Fruit fly (Drosophila melanogaster) whole organism, embryonic: ENCODE results near the gene P5CDh2.

ENCODE experiments used
- Ada2b ChIP-seq: fragments of 200-800 bp; sonication (Bioruptor generic); IDR thresholded peaks from 2 replicates; pipeline ENCODE4 v1.3.6; 2022; ENCODE audit warnings: missing biosample characterization, missing genetic modification characterization
- CG10267 ChIP-seq: fragments of 200-800 bp; sonication (Bioruptor generic); optimal IDR thresholded peaks from 2 replicates; lab custom pipeline; 2018; ENCODE audit warnings: missing biosample characterization, mild to moderate bottlenecking, missing genetic modification characterization, moderate library complexity
- CG10431 ChIP-seq: fragments of 200-800 bp; sonication (Bioruptor generic); optimal IDR thresholded peaks from 3 replicates; lab custom pipeline; 2018; ENCODE audit warnings: missing biosample characterization, mild to moderate bottlenecking, missing genetic modification characterization
- CG10979 ChIP-seq: fragments of 200-800 bp; sonication (Bioruptor generic); optimal IDR thresholded peaks from 2 replicates; lab custom pipeline; 2018; ENCODE audit warnings: missing biosample characterization, mild to moderate bottlenecking, missing genetic modification characterization, moderate library complexity
- CG11723 ChIP-seq: fragments of 200-800 bp; sonication (Bioruptor generic); optimal IDR thresholded peaks from 2 replicates; lab custom pipeline; 2017; ENCODE audit warnings: missing biosample characterization, mild to moderate bottlenecking, missing genetic modification characterization
- CG14860 ChIP-seq: fragments of 200-800 bp; sonication (Bioruptor generic); IDR thresholded peaks from 3 replicates; pipeline ENCODE4 v1.3.6; 2022; ENCODE audit warnings: missing biosample characterization, missing genetic modification characterization; ENCODE audit not compliant: partially characterized antibody
- CG1529 ChIP-seq: fragments of 200-800 bp; sonication (Bioruptor generic); optimal IDR thresholded peaks from 3 replicates; lab custom pipeline; 2018; ENCODE audit warnings: missing biosample characterization, missing genetic modification characterization
- CG1792 ChIP-seq: fragments of 200-800 bp; sonication (Bioruptor generic); optimal IDR thresholded peaks from 2 replicates; lab custom pipeline; 2016; ENCODE audit warnings: missing biosample characterization, missing genetic modification characterization
- CG1832 ChIP-seq: fragments of 200-800 bp; sonication (Bioruptor generic); optimal IDR thresholded peaks from 2 replicates; lab custom pipeline; 2017; ENCODE audit warnings: missing biosample characterization, mild to moderate bottlenecking, missing genetic modification characterization, inconsistent platforms
- CG2678 ChIP-seq: fragments of 200-800 bp; sonication (Bioruptor generic); optimal IDR thresholded peaks from 3 replicates; lab custom pipeline; 2019; ENCODE audit warnings: missing biosample characterization, mild to moderate bottlenecking, missing genetic modification characterization, moderate library complexity
- CG2889 ChIP-seq: fragments of 200-800 bp; sonication (Bioruptor generic); IDR thresholded peaks from 3 replicates; pipeline ENCODE4 v1.3.6; 2022; ENCODE audit warnings: missing biosample characterization, missing genetic modification characterization
- CG3065 ChIP-seq: fragments of 200-800 bp; sonication (Bioruptor generic); optimal IDR thresholded peaks from 2 replicates; lab custom pipeline; 2016; ENCODE audit warnings: missing biosample characterization, missing genetic modification characterization
- CG43689 ChIP-seq: fragments of 200-800 bp; sonication (Bioruptor generic); IDR thresholded peaks from 2 replicates; pipeline ENCODE4 v1.3.6; 2022; ENCODE audit warnings: missing biosample characterization, missing genetic modification characterization
- CG5245 ChIP-seq: fragments of 200-800 bp; sonication (Bioruptor generic); optimal IDR thresholded peaks from 3 replicates; lab custom pipeline; 2016; ENCODE audit warnings: missing biosample characterization, missing genetic modification characterization
- CG6791 ChIP-seq: fragments of 200-800 bp; sonication (Bioruptor generic); IDR thresholded peaks from 3 replicates; pipeline ENCODE4 v1.3.6; 2022; ENCODE audit warnings: missing biosample characterization, missing genetic modification characterization; ENCODE audit not compliant: partially characterized antibody
- CG9727 ChIP-seq: fragments of 200-800 bp; sonication (Bioruptor generic); optimal IDR thresholded peaks from 3 replicates; lab custom pipeline; 2017; ENCODE audit warnings: missing biosample characterization, mild to moderate bottlenecking, missing genetic modification characterization
- CG9932 ChIP-seq: fragments of 200-800 bp; sonication (Bioruptor generic); IDR thresholded peaks from 2 replicates; pipeline ENCODE4 v1.3.6; 2022; ENCODE audit warnings: missing biosample characterization, missing genetic modification characterization
- CkIIα-i1 ChIP-seq: fragments of 200-800 bp; sonication (Bioruptor generic); IDR thresholded peaks from 2 replicates; pipeline ENCODE4 v1.3.6; 2022; ENCODE audit warnings: missing biosample characterization, missing genetic modification characterization
- D19B ChIP-seq: fragments of 200-800 bp; sonication (Bioruptor generic); optimal IDR thresholded peaks from 2 replicates; lab custom pipeline; 2017; ENCODE audit warnings: missing biosample characterization, mild to moderate bottlenecking, missing genetic modification characterization
- Dfd ChIP-seq, 2 experiments: fragments of >200 bp; optimal IDR thresholded peaks; 2 replicates each; lab custom pipeline; 2017; ENCODE audit warnings: missing biosample characterization in 2 of 2, missing genetic modification characterization in 2 of 2
- Doc3 ChIP-seq: fragments of 200-800 bp; sonication (Bioruptor generic); IDR thresholded peaks from 3 replicates; pipeline ENCODE4 v1.3.6; 2022; ENCODE audit warnings: missing biosample characterization, missing genetic modification characterization; ENCODE audit not compliant: partially characterized antibody
- E2f2 ChIP-seq: fragments of 200-800 bp; sonication (Bioruptor generic); IDR thresholded peaks from 2 replicates; pipeline ENCODE4 v1.3.6; 2022; ENCODE audit warnings: missing biosample characterization, missing genetic modification characterization
- ERR ChIP-seq: fragments of 200-800 bp; sonication (Bioruptor generic); optimal IDR thresholded peaks from 2 replicates; lab custom pipeline; 2016; ENCODE audit warnings: missing biosample characterization, missing genetic modification characterization
- Ets65A ChIP-seq: fragments of 200-800 bp; sonication (Bioruptor generic); peaks from one replicate; lab custom pipeline; 2016; ENCODE audit warnings: missing biosample characterization, missing genetic modification characterization
- H15 ChIP-seq: fragments of 200-800 bp; sonication (Bioruptor generic); IDR thresholded peaks from 3 replicates; pipeline ENCODE4 v1.3.6; 2022; ENCODE audit warnings: missing biosample characterization, missing genetic modification characterization
- Kr ChIP-seq: fragments of 200-800 bp; sonication (Bioruptor generic); optimal IDR thresholded peaks from 2 replicates; lab custom pipeline; 2017; ENCODE audit warnings: missing biosample characterization, mild to moderate bottlenecking, missing genetic modification characterization
- Lhr ChIP-seq: fragments of 200-800 bp; sonication (Bioruptor generic); optimal IDR thresholded peaks from 3 replicates; lab custom pipeline; 2017; ENCODE audit warnings: mild to moderate bottlenecking, missing biosample characterization, missing genetic modification reagents, missing genetic modification characterization
- MESR4 ChIP-seq: fragments of 200-800 bp; sonication (Bioruptor generic); optimal IDR thresholded peaks from 2 replicates; lab custom pipeline; 2018; ENCODE audit warnings: missing biosample characterization, mild to moderate bottlenecking, missing genetic modification characterization, moderate library complexity
- NC2β ChIP-seq: fragments of 200-800 bp; sonication (Bioruptor generic); optimal IDR thresholded peaks from 2 replicates; lab custom pipeline; 2016; ENCODE audit warnings: missing biosample characterization, missing genetic modification characterization
- NFAT ChIP-seq: fragments of 200-800 bp; sonication (Bioruptor generic); IDR thresholded peaks from 2 replicates; pipeline ENCODE4 v1.3.6; 2022; ENCODE audit warnings: missing biosample characterization, missing genetic modification characterization
- Oaz ChIP-seq: fragments of 200-800 bp; sonication (Bioruptor generic); IDR thresholded peaks from 2 replicates; pipeline ENCODE4 v1.3.6; 2022; ENCODE audit warnings: missing biosample characterization, missing genetic modification characterization
- Scr ChIP-seq: fragments of 200-800 bp; sonication (Bioruptor generic); IDR thresholded peaks from 2 replicates; pipeline ENCODE4 v1.3.6; 2022; ENCODE audit warnings: missing biosample characterization, missing genetic modification characterization; ENCODE audit not compliant: partially characterized antibody
- abd-A ChIP-seq: fragments of 200-800 bp; sonication (Bioruptor generic); optimal IDR thresholded peaks from 3 replicates; lab custom pipeline; 2019; ENCODE audit warnings: missing biosample characterization, mild to moderate bottlenecking, missing genetic modification characterization, moderate library complexity
- ara ChIP-seq: fragments of 200-800 bp; sonication (Bioruptor generic); IDR thresholded peaks from 2 replicates; pipeline ENCODE4 v1.3.6; 2022; ENCODE audit warnings: missing biosample characterization, missing genetic modification characterization
- ash1 ChIP-seq: fragments of 200-800 bp; sonication (Bioruptor generic); optimal IDR thresholded peaks from 2 replicates; lab custom pipeline; 2018; ENCODE audit warnings: missing biosample characterization, mild to moderate bottlenecking, missing genetic modification characterization
- br ChIP-seq: fragments of >200 bp; optimal IDR thresholded peaks from 2 replicates; lab custom pipeline; 2017
- chinmo ChIP-seq: fragments of 200-800 bp; sonication (Bioruptor generic); IDR thresholded peaks from 4 replicates; pipeline ENCODE4 v1.3.6; 2022; ENCODE audit warnings: missing biosample characterization, missing genetic modification characterization; ENCODE audit not compliant: partially characterized antibody
- croc ChIP-seq: fragments of 200-800 bp; sonication (Bioruptor generic); conservative IDR thresholded peaks from 3 replicates; pipeline ENCODE4 v1.3.6; 2022; ENCODE audit warnings: missing biosample characterization, missing genetic modification characterization
- danr ChIP-seq: fragments of 200-800 bp; sonication (Bioruptor generic); IDR thresholded peaks from 2 replicates; pipeline ENCODE4 v1.3.6; 2022; ENCODE audit warnings: missing biosample characterization, missing genetic modification characterization
- esg ChIP-seq: fragments of 200-800 bp; sonication (Bioruptor generic); conservative IDR thresholded peaks from 2 replicates; pipeline ENCODE4 v1.3.6; 2022; ENCODE audit warnings: missing biosample characterization, missing genetic modification characterization
- jumu ChIP-seq: fragments of 200-800 bp; sonication (Bioruptor generic); optimal IDR thresholded peaks from 3 replicates; lab custom pipeline; 2016; ENCODE audit warnings: missing biosample characterization, missing genetic modification characterization
- nerfin-1 ChIP-seq: fragments of 200-800 bp; sonication (Bioruptor generic); optimal IDR thresholded peaks from 3 replicates; lab custom pipeline; 2019; ENCODE audit warnings: missing biosample characterization, mild to moderate bottlenecking, missing genetic modification characterization, moderate library complexity
- run ChIP-seq: fragments of 200-800 bp; sonication (Bioruptor generic); optimal IDR thresholded peaks from 3 replicates; lab custom pipeline; 2018; ENCODE audit warnings: missing biosample characterization, mild to moderate bottlenecking, missing genetic modification characterization
- so ChIP-seq: fragments of 200-800 bp; sonication (Bioruptor generic); IDR thresholded peaks from 3 replicates; pipeline ENCODE4 v1.3.6; 2022; ENCODE audit warnings: missing biosample characterization, missing genetic modification characterization
- tin ChIP-seq: fragments of 200-800 bp; sonication (Bioruptor generic); optimal IDR thresholded peaks from 3 replicates; lab custom pipeline; 2016; ENCODE audit warnings: missing biosample characterization, missing genetic modification characterization
- tio ChIP-seq: fragments of 200-800 bp; sonication (Bioruptor generic); optimal IDR thresholded peaks from 2 replicates; lab custom pipeline; 2017; ENCODE audit warnings: missing biosample characterization, missing genetic modification characterization, inconsistent platforms
- tna ChIP-seq: fragments of 200-800 bp; sonication (Bioruptor generic); IDR thresholded peaks from 2 replicates; pipeline ENCODE4 v1.3.6; 2022; ENCODE audit warnings: missing biosample characterization, missing genetic modification characterization; ENCODE audit not compliant: partially characterized antibody
- unpg ChIP-seq: fragments of 200-800 bp; sonication (Bioruptor generic); optimal IDR thresholded peaks from 3 replicates; lab custom pipeline; 2018; ENCODE audit warnings: missing biosample characterization, mild to moderate bottlenecking, missing genetic modification characterization, moderate library complexity
- wor ChIP-seq: fragments of 200-800 bp; sonication (Bioruptor generic); IDR thresholded peaks from 2 replicates; pipeline ENCODE4 v1.3.6; 2022; ENCODE audit warnings: missing biosample characterization, missing genetic modification characterization
- yki ChIP-seq: fragments of >200 bp; optimal IDR thresholded peaks from 3 replicates; lab custom pipeline; 2018
- zf30C ChIP-seq: fragments of 200-800 bp; sonication (Bioruptor generic); optimal IDR thresholded peaks from 3 replicates; lab custom pipeline; 2018; ENCODE audit warnings: missing biosample characterization, mild to moderate bottlenecking, missing genetic modification characterization
- zfh1 ChIP-seq: fragments of 200-800 bp; sonication (Bioruptor generic); IDR thresholded peaks from 3 replicates; pipeline ENCODE4 v1.3.6; 2022; ENCODE audit warnings: missing biosample characterization, missing genetic modification characterization

P5CDh2 gene

DNA sequence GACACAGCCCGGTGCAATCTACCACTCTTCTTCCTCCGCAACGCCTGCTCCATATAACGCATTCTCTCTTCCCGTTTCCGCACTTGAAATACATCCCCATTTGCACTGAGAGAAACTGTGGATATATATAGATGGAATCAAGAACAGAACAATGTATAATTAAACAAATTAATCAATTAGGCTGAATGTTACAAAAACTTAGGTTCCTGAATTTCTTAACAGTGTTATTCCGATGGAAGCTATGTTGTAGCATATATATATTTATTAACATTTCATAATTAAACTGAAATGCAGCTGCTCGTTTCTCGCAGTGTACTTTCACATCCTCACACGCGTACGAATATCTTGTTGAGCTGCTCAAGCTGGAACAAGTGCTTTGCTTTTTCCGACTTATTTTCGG is 18.2 kb upstream of the P5CDh2 start (continued):
- TF ChIP-seq H15 (GFP tag; lab: Robert Waterston, UW) (no peak; the same call in 2 of the 3 replicates), CG2889 (no peak), CkIIα-i1 (GFP tag; lab: Robert Waterston, UW) (no peak), NFAT (GFP tag; lab: Robert Waterston, UW) (no peak), yki (lab: Kevin White, UChicago) (no peak), CG1792 (GFP tag; lab: Kevin White, UChicago) (no peak), CG10979 (tag; lab: Kevin White, UChicago) (peak; percentile 72), Ada2b (GFP tag; lab: Robert Waterston, UW) (no peak), unpg (GFP tag; lab: Kevin White, UChicago) (peak; percentile 57), CG43689 (GFP tag; lab: Robert Waterston, UW) (no peak), tin (GFP tag; lab: Kevin White, UChicago) (peak; percentile 51), CG10267 (tag; lab: Kevin White, UChicago) (peak; percentile 47), CG11723 (GFP tag; lab: Kevin White, UChicago) (peak; percentile 9), NC2β (GFP tag; lab: Kevin White, UChicago) (peak; percentile 47), croc (GFP tag; lab: Robert Waterston, UW) (peak; percentile 45; the same call in 2 of the 3 replicates), CG9932 (GFP tag; lab: Robert Waterston, UW) (no peak), chinmo (GFP tag; lab: Robert Waterston, UW) (no peak), ash1 (GFP tag; lab: Kevin White, UChicago) (no peak), D19B (no peak), jumu (GFP tag; lab: Kevin White, UChicago) (no peak), zfh1 (GFP tag; lab: Robert Waterston, UW) (peak; percentile 63; the same call in 1 of the 3 replicates), danr (GFP tag; lab: Robert Waterston, UW) (no peak), CG14860 (GFP tag; lab: Robert Waterston, UW) (no peak), Oaz (GFP tag; lab: Robert Waterston, UW) (no peak), Doc3 (GFP tag; lab: Robert Waterston, UW) (no peak), Kr (GFP tag; lab: Kevin White, UChicago) (no peak), nerfin-1 (tag; lab: Kevin White, UChicago) (peak; percentile 46), CG1529 (peak; percentile 40), CG9727 (GFP tag; lab: Kevin White, UChicago) (peak; percentile 63), Dfd (GFP tag; optimal IDR thresholded peaks at IDR 0.05; lab: Kevin White, UChicago) (no peak), zf30C (peak; percentile 84), esg (GFP tag; lab: Robert Waterston, UW) (no peak; the same call in 1 of the 2 replicates), tio (peak; percentile 54), CG5245 (peak; percentile 8), tna (GFP tag; lab: Robert Waterston, UW) (no peak), Ets65A (GFP tag; lab: Kevin White, UChicago) (peak; percentile 56), so (GFP tag; lab: Robert Waterston, UW) (peak; percentile 35; the same call in 1 of the 3 replicates), wor (peak; percentile 32), Scr (GFP tag; lab: Robert Waterston, UW) (no peak), abd-A (tag; lab: Kevin White, UChicago) (no peak), run (tag; lab: Kevin White, UChicago) (no peak), ERR (GFP tag; lab: Kevin White, UChicago) (no peak), Lhr (GFP tag; lab: Kevin White, UChicago) (peak; percentile 8), ara (GFP tag; lab: Robert Waterston, UW) (peak; percentile 54; the same call in 1 of the 2 replicates), E2f2 (GFP tag; lab: Robert Waterston, UW) (no peak), CG6791 (GFP tag; lab: Robert Waterston, UW) (no peak), CG1832 (GFP tag; lab: Kevin White, UChicago) (no peak), CG2678 (peak; percentile 49), CG3065 (GFP tag; lab: Kevin White, UChicago) (no peak), CG10431 (no peak), br (lab: Kevin White, UChicago) (no peak), MESR4 (no peak)
